Fruit fly (Drosophila melanogaster) Kc167 (cell line): ENCODE data around the gene Jhbp15.

Source experiments
- Myc ChIP-seq: fragments of >200 bp; optimal IDR thresholded peaks from 2 replicates; lab custom pipeline; 2017; ENCODE audit warnings: missing external identifiers
- Sin3A ChIP-seq: fragments of >200 bp; optimal IDR thresholded peaks from 2 replicates; lab custom pipeline; 2018; ENCODE audit warnings: missing external identifiers
- psq ChIP-seq: fragments of >200 bp; optimal IDR thresholded peaks from 2 replicates; lab custom pipeline; 2017; ENCODE audit warnings: missing external identifiers
- ttk ChIP-seq: sonication (Bioruptor generic); optimal IDR thresholded peaks from 2 replicates; lab custom pipeline; 2017; ENCODE audit warnings: missing external identifiers

- TF ChIP-seq Myc (no peak), ttk (lab: Kevin White, UChicago) (no peak), Sin3A (lab: Kevin White, UChicago) (no peak), psq (lab: Kevin White, UChicago) (no peak)
These were observed 46.4 kb upstream of the Jhbp15 start for dm6 chr3R:21097160-21097559.
